Worm (Caenorhabditis elegans) whole organism, L1 larva: ENCODE measurements around the gene T02E9.6.

ENCODE experiments used
- F16B12.6 ChIP-seq: fragments of 150-350 bp; optimal IDR thresholded peaks from 2 replicates; lab custom pipeline; 2014; ENCODE audit warnings: missing biosample characterization, missing genetic modification characterization
- alr-1 ChIP-seq: fragments of 200-800 bp; sonication (Bioruptor generic); optimal IDR thresholded peaks from 2 replicates; lab custom pipeline; 2018; ENCODE audit warnings: borderline replicate concordance, mild to moderate bottlenecking, missing genetic modification characterization, missing compliant biosample characterization
- ama-1 ChIP-seq: fragments of 150-350 bp; optimal IDR thresholded peaks from 2 replicates; lab custom pipeline; 2014
- blmp-1 ChIP-seq: fragments of 150-350 bp; optimal IDR thresholded peaks from 2 replicates; lab custom pipeline; 2014; ENCODE audit warnings: missing biosample characterization, missing genetic modification characterization
- ceh-88 ChIP-seq: fragments of 200-800 bp; sonication (Bioruptor generic); IDR thresholded peaks from 2 replicates; pipeline ENCODE4 v1.3.6; 2022; ENCODE audit warnings: missing genetic modification characterization, missing compliant biosample characterization
- efl-1 ChIP-seq, 4 experiments: fragments of 150-350 bp; optimal IDR thresholded peaks in 3 of 4; peaks in 1 of 4; 1 replicate in 1 of 4; 2 replicates in 3 of 4; lab custom pipeline; 2014; ENCODE audit warnings: missing biosample characterization in 2 of 4, missing genetic modification characterization in 2 of 4, missing genetic modification reagents in 2 of 4
- efl-3 ChIP-seq: fragments of 200-800 bp; sonication (Bioruptor generic); optimal IDR thresholded peaks from 2 replicates; lab custom pipeline; 2018; ENCODE audit warnings: mild to moderate bottlenecking, missing genetic modification characterization, missing compliant biosample characterization
- egl-27 ChIP-seq, 2 experiments: fragments of 150-350 bp in 1 of 2; sonication (generic microtip); optimal IDR thresholded peaks; 3 replicates each; lab custom pipeline; 2017 to 2018; ENCODE audit warnings: missing biosample characterization in 2 of 2, missing genetic modification characterization in 2 of 2, missing genetic modification reagents in 2 of 2
- elt-2 ChIP-seq: sonication (generic microtip); optimal IDR thresholded peaks from 2 replicates; lab custom pipeline; 2016; ENCODE audit warnings: missing genetic modification characterization, mild to moderate bottlenecking, inconsistent platforms, missing compliant biosample characterization, missing genetic modification reagents
- elt-3 ChIP-seq, 6 experiments: fragments of 150-350 bp in 1 of 6; sonication (generic microtip); optimal IDR thresholded peaks; 2 replicates each; lab custom pipeline; 2017 to 2018; ENCODE audit warnings: missing biosample characterization in 6 of 6, missing genetic modification characterization in 6 of 6, inconsistent platforms in 1 of 6
- fkh-8 ChIP-seq: sonication (generic microtip); optimal IDR thresholded peaks from 2 replicates; lab custom pipeline; 2016; ENCODE audit warnings: mild to moderate bottlenecking, missing genetic modification characterization, missing compliant biosample characterization
- hlh-4 ChIP-seq: sonication (generic microtip); optimal IDR thresholded peaks from 2 replicates; lab custom pipeline; 2016; ENCODE audit warnings: mild to moderate bottlenecking, missing genetic modification characterization, missing compliant biosample characterization
- jun-1 ChIP-seq: fragments of 150-350 bp; optimal IDR thresholded peaks from 2 replicates; lab custom pipeline; 2014; ENCODE audit warnings: missing biosample characterization, missing genetic modification reagents, missing genetic modification characterization
- lin-14 ChIP-seq: fragments of 200-800 bp; sonication (Bioruptor generic); optimal IDR thresholded peaks from 2 replicates; lab custom pipeline; 2018; ENCODE audit warnings: mild to moderate bottlenecking, missing genetic modification characterization, moderate library complexity, missing compliant biosample characterization
- lin-39 ChIP-seq: fragments of 150-350 bp; optimal IDR thresholded peaks from 2 replicates; lab custom pipeline; 2014; ENCODE audit warnings: missing biosample characterization, missing genetic modification reagents, missing genetic modification characterization
- lir-3 ChIP-seq: sonication (generic microtip); optimal IDR thresholded peaks from 2 replicates; lab custom pipeline; 2016; ENCODE audit warnings: mild to moderate bottlenecking, missing genetic modification characterization, moderate library complexity, missing compliant biosample characterization; ENCODE audit not compliant: poor library complexity
- lsy-2 ChIP-seq, 2 experiments: fragments of 150-350 bp; optimal IDR thresholded peaks; 2 replicates each; lab custom pipeline; 2014; ENCODE audit warnings: missing biosample characterization in 2 of 2, missing genetic modification characterization in 2 of 2
- mef-2 ChIP-seq: fragments of 150-350 bp; optimal IDR thresholded peaks from 2 replicates; lab custom pipeline; 2014; ENCODE audit warnings: missing biosample characterization, missing genetic modification characterization
- mep-1 ChIP-seq: fragments of 150-350 bp; optimal IDR thresholded peaks from 2 replicates; lab custom pipeline; 2014; ENCODE audit warnings: missing biosample characterization, missing genetic modification characterization
- nhr-11 ChIP-seq: fragments of 150-350 bp; optimal IDR thresholded peaks from 2 replicates; lab custom pipeline; 2014; ENCODE audit warnings: missing biosample characterization, missing genetic modification characterization
- nhr-20 ChIP-seq: sonication (generic microtip); optimal IDR thresholded peaks from 2 replicates; lab custom pipeline; 2016; ENCODE audit warnings: mild to moderate bottlenecking, missing genetic modification characterization, missing compliant biosample characterization
- nhr-237 ChIP-seq: fragments of 150-350 bp; optimal IDR thresholded peaks from 2 replicates; lab custom pipeline; 2014; ENCODE audit warnings: missing biosample characterization, missing genetic modification characterization
- nhr-71 ChIP-seq: sonication (generic microtip); optimal IDR thresholded peaks from 2 replicates; lab custom pipeline; 2016; ENCODE audit warnings: mild to moderate bottlenecking, missing genetic modification characterization, moderate library complexity, missing compliant biosample characterization
- nhr-76 ChIP-seq: sonication (generic microtip); optimal IDR thresholded peaks from 2 replicates; lab custom pipeline; 2017; ENCODE audit warnings: missing biosample characterization, missing genetic modification characterization
- nhr-77 ChIP-seq: fragments of 150-350 bp; optimal IDR thresholded peaks from 2 replicates; lab custom pipeline; 2014; ENCODE audit warnings: missing biosample characterization, missing genetic modification characterization
- nhr-90 ChIP-seq: sonication (generic microtip); optimal IDR thresholded peaks from 2 replicates; lab custom pipeline; 2016; ENCODE audit warnings: mild to moderate bottlenecking, missing genetic modification characterization, missing compliant biosample characterization; ENCODE audit not compliant: poor library complexity
- pqm-1 ChIP-seq: sonication (generic microtip); optimal IDR thresholded peaks from 3 replicates; lab custom pipeline; 2017; ENCODE audit warnings: missing biosample characterization, missing genetic modification characterization
- skn-1 ChIP-seq: fragments of 150-350 bp; optimal IDR thresholded peaks from 2 replicates; lab custom pipeline; 2014; ENCODE audit warnings: missing biosample characterization, missing genetic modification characterization
- snpc-4 ChIP-seq: fragments of 150-350 bp; optimal IDR thresholded peaks from 2 replicates; lab custom pipeline; 2014; ENCODE audit warnings: missing biosample characterization, missing genetic modification characterization
- sox-4 ChIP-seq: sonication (generic microtip); optimal IDR thresholded peaks from 2 replicates; lab custom pipeline; 2016; ENCODE audit warnings: missing genetic modification characterization, missing compliant biosample characterization
- tbx-2 ChIP-seq: sonication (generic microtip); optimal IDR thresholded peaks from 2 replicates; lab custom pipeline; 2016; ENCODE audit warnings: missing genetic modification characterization, missing compliant biosample characterization
- unc-130 ChIP-seq: fragments of 150-350 bp; optimal IDR thresholded peaks from 2 replicates; lab custom pipeline; 2017; ENCODE audit warnings: missing biosample characterization, missing genetic modification characterization, inconsistent platforms
- unc-30 ChIP-seq: sonication (generic microtip); optimal IDR thresholded peaks from 2 replicates; lab custom pipeline; 2017; ENCODE audit warnings: missing biosample characterization, missing genetic modification characterization
- unc-62 ChIP-seq: fragments of 150-350 bp; optimal IDR thresholded peaks from 2 replicates; lab custom pipeline; 2014; ENCODE audit warnings: missing biosample characterization, missing genetic modification reagents, missing genetic modification characterization
- xbp-1 ChIP-seq: sonication (generic microtip); optimal IDR thresholded peaks from 2 replicates; lab custom pipeline; 2016; ENCODE audit warnings: missing genetic modification characterization, missing compliant biosample characterization
- zip-4 ChIP-seq: fragments of 200-800 bp; sonication (Bioruptor generic); optimal IDR thresholded peaks from 2 replicates; lab custom pipeline; 2018; ENCODE audit warnings: mild to moderate bottlenecking, missing genetic modification characterization, moderate library complexity, missing compliant biosample characterization
- ztf-11 ChIP-seq, 2 experiments: sonication (generic microtip); optimal IDR thresholded peaks; 2 replicates each; lab custom pipeline; 2016 to 2017; ENCODE audit warnings: missing genetic modification characterization in 2 of 2, missing biosample characterization in 1 of 2, missing compliant biosample characterization in 1 of 2

T02E9.6 gene

ce11 chrV:11302698-11303097 is 31.4 kb downstream of the T02E9.6 start, which contains the start of gene srh-46:
TSS of gene srh-46 (minus strand) at chrV:11302886.
- TF ChIP-seq sox-4 (no peak), unc-30 (tag; lab: Kevin White, UChicago) (no peak), lin-39 (tag; lab: Kevin White, UChicago) (no peak), blmp-1 (tag; lab: Kevin White, UChicago) (peak; percentile 89)
- TF ChIP-seq, all 84 proteins: peak for 1

- TF ChIP-seq unc-62 (GFP tag; lab: Kevin White, UChicago) (no peak), F16B12.6 (tag; lab: Kevin White, UChicago) (no peak), pqm-1 (tag; lab: Kevin White, UChicago) (no peak), mef-2 (tag; lab: Kevin White, UChicago) (no peak), nhr-76 (no peak), elt-3 (tag; optimal IDR thresholded peaks at IDR 0.05; lab: Kevin White, UChicago) (no peak), skn-1 (no peak), ztf-11 (tag; optimal IDR thresholded peaks at IDR 0.05; lab: Kevin White, UChicago) (no peak), ama-1 (no peak), tbx-2 (no peak), snpc-4 (tag; lab: Kevin White, UChicago) (no peak), nhr-11 (tag; lab: Kevin White, UChicago) (no peak), egl-27 (tag; optimal IDR thresholded peaks at IDR 0.05; lab: Kevin White, UChicago) (no peak), elt-2 (tag; lab: Kevin White, UChicago) (no peak), lir-3 (no peak), lin-14 (no peak), nhr-71 (tag; lab: Kevin White, UChicago) (no peak), zip-4 (GFP tag; lab: Kevin White, UChicago) (no peak), nhr-77 (tag; lab: Kevin White, UChicago) (no peak), ceh-88 (GFP tag; lab: Robert Waterston, UW) (no peak)
- TF ChIP-seq, all 84 proteins: peak for 0
Observed at ce11 chrV:11300539-11300938, 33.6 kb downstream of the T02E9.6 start, which contains the start of gene srh-47. TSS of gene srh-47 (minus strand) at chrV:11300639.

ce11 chrV:11299406-11299805 is 34.7 kb downstream of the T02E9.6 start:
- TF ChIP-seq mep-1 (tag; lab: Kevin White, UChicago), result no peak
- TF ChIP-seq jun-1, result peak; percentile 54

- TF ChIP-seq efl-1 (optimal IDR thresholded peaks at IDR 0.05; lab: Kevin White, UChicago) (no peak), efl-1 (GFP tag; optimal IDR thresholded peaks at IDR 0.05 in 1 of 2; lab: Kevin White, UChicago) (peak in 1 of 2 experiments; percentile 7), xbp-1 (tag; lab: Kevin White, UChicago) (no peak)
Observed at ce11 chrV:11298632-11299031, 35.5 kb downstream of the T02E9.6 start, which contains the start of gene T03F7.5. TSS of gene T03F7.5 (minus strand) at chrV:11298732.

ce11 chrV:11294393-11294792 is 39.7 kb downstream of the T02E9.6 start, which contains the start of gene T03F7.6:
TSS of gene T03F7.6 (plus strand) at chrV:11294693.
- TF ChIP-seq nhr-76 (no peak), fkh-8 (tag; lab: Kevin White, UChicago) (no peak), efl-3 (no peak), nhr-237 (tag; lab: Kevin White, UChicago) (no peak), hlh-4 (tag; lab: Kevin White, UChicago) (no peak), jun-1 (no peak), lsy-2 (tag; optimal IDR thresholded peaks at IDR 0.05; lab: Kevin White, UChicago) (no peak), nhr-90 (tag; lab: Kevin White, UChicago) (no peak), alr-1 (tag; lab: Kevin White, UChicago) (no peak), lir-3 (no peak), nhr-20 (tag; lab: Kevin White, UChicago) (no peak), unc-130 (tag; lab: Kevin White, UChicago) (no peak), lin-39 (tag; lab: Kevin White, UChicago) (no peak)
